Fruit fly (Drosophila melanogaster): Measurements from ENCODE around the gene Cht7.

Cht7 gene

dm6 chr3L:3122688-3123316 lies 16.0 kb upstream of the Cht7 start (continued):
- TF ChIP-seq Awh (GFP tag; IDR thresholded peaks at IDR 0.05) (no peak), Mrtf (GFP tag; IDR thresholded peaks at IDR 0.05) (no peak), Mes4 (GFP tag; optimal IDR thresholded peaks at IDR 0.05) (no peak), CG15696 (tag; optimal IDR thresholded peaks at IDR 0.05) (no peak), Meics (GFP tag; optimal IDR thresholded peaks at IDR 0.05) (no peak), toy (GFP tag; IDR thresholded peaks at IDR 0.05) (no peak), Adf1 (GFP tag; IDR thresholded peaks at IDR 0.05) (no peak; the same call in 1 of the 2 replicates), luna (GFP tag; optimal IDR thresholded peaks at IDR 0.05) (no peak), ems (GFP tag; optimal IDR thresholded peaks at IDR 0.05) (no peak), ci (GFP tag; IDR thresholded peaks at IDR 0.05) (0 out of 3 replicates have a peak, but pooled peaks have one; percentile 28), zen2 (GFP tag; IDR thresholded peaks at IDR 0.05; ENCODE audit: partially characterized antibody) (no peak), Max (GFP tag; optimal IDR thresholded peaks at IDR 0.05) (no peak), Spps (tag; optimal IDR thresholded peaks at IDR 0.05) (no peak), CG6654 (GFP tag; optimal IDR thresholded peaks at IDR 0.05) (no peak), CG12744 (GFP tag; optimal IDR thresholded peaks at IDR 0.05) (no peak), gsb-n (tag; optimal IDR thresholded peaks at IDR 0.05) (no peak), Oli (tag; optimal IDR thresholded peaks at IDR 0.05) (no peak), CG17802 (tag; optimal IDR thresholded peaks at IDR 0.05) (peak; percentile 58), CG12071 (GFP tag; optimal IDR thresholded peaks at IDR 0.05) (no peak), CG9932 (GFP tag; IDR thresholded peaks at IDR 0.05) (no peak), CG10979 (tag; optimal IDR thresholded peaks at IDR 0.05) (peak; percentile 13), sens-2 (GFP tag; IDR thresholded peaks at IDR 0.05) (no peak), pan (optimal IDR thresholded peaks at IDR 0.05) (no peak), pan (GFP tag; optimal IDR thresholded peaks at IDR 0.05 in 1 of 2, IDR thresholded peaks at IDR 0.05 in 1 of 2) (peak in 1 of 2 experiments; percentile 13), CHES-1-like (GFP tag; optimal IDR thresholded peaks at IDR 0.05) (no peak), sima (GFP tag; optimal IDR thresholded peaks at IDR 0.05) (no peak), CG13624 (GFP tag; optimal IDR thresholded peaks at IDR 0.05) (no peak), CG31441 (GFP tag; IDR thresholded peaks at IDR 0.05) (no peak), CG2120 (GFP tag; optimal IDR thresholded peaks at IDR 0.05) (no peak), Bgb (GFP tag; IDR thresholded peaks at IDR 0.05; ENCODE audit: partially characterized antibody) (no peak), Fer1 (GFP tag; optimal IDR thresholded peaks at IDR 0.05) (peak; percentile 14), CTCF (GFP tag; optimal IDR thresholded peaks at IDR 0.05) (no peak), Neu2 (GFP tag; optimal IDR thresholded peaks at IDR 0.05; ENCODE audit: borderline replicate concordance) (no peak), CG8359 (GFP tag; optimal IDR thresholded peaks at IDR 0.05; ENCODE audit: borderline replicate concordance) (no peak), CG10321 (GFP tag; IDR thresholded peaks at IDR 0.05) (no peak), CG6813 (GFP tag; optimal IDR thresholded peaks at IDR 0.05) (no peak), CG4820 (GFP tag; optimal IDR thresholded peaks at IDR 0.05) (no peak), rib (GFP tag; IDR thresholded peaks at IDR 0.05) (no peak), CG12769 (tag; optimal IDR thresholded peaks at IDR 0.05) (peak; percentile 57), unc-4 (GFP tag; IDR thresholded peaks at IDR 0.05; ENCODE audit: partially characterized antibody) (no peak), CG2199 (GFP tag; IDR thresholded peaks at IDR 0.05) (0 out of 3 replicates have a peak, but pooled peaks have one; percentile 26), CG12299 (tag; optimal IDR thresholded peaks at IDR 0.05) (no peak), crc (GFP tag; optimal IDR thresholded peaks at IDR 0.05) (no peak), gfzf (GFP tag; optimal IDR thresholded peaks at IDR 0.05) (no peak), tup (GFP tag; optimal IDR thresholded peaks at IDR 0.05) (no peak), CG4707 (GFP tag; optimal IDR thresholded peaks at IDR 0.05) (no peak), CG33557 (GFP tag; optimal IDR thresholded peaks at IDR 0.05) (no peak), CG11398 (GFP tag; optimal IDR thresholded peaks at IDR 0.05) (no peak), h (optimal IDR thresholded peaks at IDR 0.05) (no peak), twi (tag; optimal IDR thresholded peaks at IDR 0.05) (no peak), slbo (GFP tag; IDR thresholded peaks at IDR 0.05) (0 out of 2 replicates have a peak, but pooled peaks have one; percentile 3), CG8765 (GFP tag; IDR thresholded peaks at IDR 0.05) (no peak)

All from whole organism, embryonic.